Worm (Caenorhabditis elegans): Measurements from ENCODE around the gene cey-1.
A peak's percentile ranks its signal among the peaks of the same experiment; 100 is the strongest.

Gene cey-1

ce11 chrII:11042878-11043331 is 1.9 kb upstream of the cey-1 start (continued):
- TF ChIP-seq cebp-2 (GFP tag; IDR thresholded peaks at IDR 0.05) (no peak), B0336.3 (GFP tag; IDR thresholded peaks at IDR 0.05) (peak; percentile 82), ztf-28 (GFP tag; IDR thresholded peaks at IDR 0.05) (no peak), die-1 (tag; optimal IDR thresholded peaks at IDR 0.05) (no peak), fkh-3 (tag; optimal IDR thresholded peaks at IDR 0.05) (no peak), dpl-1 (GFP tag; optimal IDR thresholded peaks at IDR 0.05) (no peak), dpff-1 (tag; optimal IDR thresholded peaks at IDR 0.05) (no peak), ceh-40 (GFP tag; IDR thresholded peaks at IDR 0.05) (no peak), ztf-22 (GFP tag; optimal IDR thresholded peaks at IDR 0.05) (peak; percentile 11), atf-7 (tag; optimal IDR thresholded peaks at IDR 0.05) (peak; percentile 4), tbp1 (GFP tag; optimal IDR thresholded peaks at IDR 0.05) (peak; percentile 52), repo-1 (tag; optimal IDR thresholded peaks at IDR 0.05) (no peak), unc-62 (GFP tag; optimal IDR thresholded peaks at IDR 0.05) (no peak), athp-1 (tag; optimal IDR thresholded peaks at IDR 0.05) (peak; percentile 14), K11D2.4 (GFP tag; IDR thresholded peaks at IDR 0.05) (0 out of 2 replicates have a peak, but pooled peaks have one; percentile 40), lin-35 (GFP tag; optimal IDR thresholded peaks at IDR 0.05) (peak in 1 of 3 experiments; percentile 7), ztf-26 (tag; optimal IDR thresholded peaks at IDR 0.05) (peak; percentile 22), snpc-1.1 (tag; optimal IDR thresholded peaks at IDR 0.05; ENCODE audit: insufficient read depth) (no peak), mes-4 (tag; optimal IDR thresholded peaks at IDR 0.05) (no peak), Y56A3A.18 (GFP tag; IDR thresholded peaks at IDR 0.05) (peak; percentile 65; the same call in 1 of the 2 replicates), dox-1 (GFP tag; IDR thresholded peaks at IDR 0.05) (peak; percentile 70), Y95B8A.8 (GFP tag; IDR thresholded peaks at IDR 0.05) (no peak), ama-1 (optimal IDR thresholded peaks at IDR 0.05) (no peak), ama-1 (GFP tag; optimal IDR thresholded peaks at IDR 0.05) (peak; percentile 13 to 67), hsf-1 (GFP tag; IDR thresholded peaks at IDR 0.05) (no peak), ZK185.1 (tag; optimal IDR thresholded peaks at IDR 0.05; ENCODE audit: poor library complexity, severe bottlenecking) (peak; percentile 22), madf-6 (GFP tag; IDR thresholded peaks at IDR 0.05) (0 out of 2 replicates have a peak, but pooled peaks have one; percentile 37), attf-5 (GFP tag; optimal IDR thresholded peaks at IDR 0.05) (peak; percentile 85), egl-44 (GFP tag; IDR thresholded peaks at IDR 0.05) (0 out of 2 replicates have a peak, but pooled peaks have one; percentile 60), let-607 (tag; optimal IDR thresholded peaks at IDR 0.05) (peak; percentile 9 to 14), tbx-9 (tag; optimal IDR thresholded peaks at IDR 0.05; ENCODE audit: borderline replicate concordance) (no peak), ceh-27 (GFP tag; optimal IDR thresholded peaks at IDR 0.05) (peak; percentile 66), egrh-3 (GFP tag; IDR thresholded peaks at IDR 0.05) (peak; percentile 72), lin-40 (tag; optimal IDR thresholded peaks at IDR 0.05) (peak; percentile 52), F10E7.11 (tag; optimal IDR thresholded peaks at IDR 0.05) (no peak), ekl-4 (GFP tag; IDR thresholded peaks at IDR 0.05) (0 out of 2 replicates have a peak, but pooled peaks have one; percentile 32)

DNA sequence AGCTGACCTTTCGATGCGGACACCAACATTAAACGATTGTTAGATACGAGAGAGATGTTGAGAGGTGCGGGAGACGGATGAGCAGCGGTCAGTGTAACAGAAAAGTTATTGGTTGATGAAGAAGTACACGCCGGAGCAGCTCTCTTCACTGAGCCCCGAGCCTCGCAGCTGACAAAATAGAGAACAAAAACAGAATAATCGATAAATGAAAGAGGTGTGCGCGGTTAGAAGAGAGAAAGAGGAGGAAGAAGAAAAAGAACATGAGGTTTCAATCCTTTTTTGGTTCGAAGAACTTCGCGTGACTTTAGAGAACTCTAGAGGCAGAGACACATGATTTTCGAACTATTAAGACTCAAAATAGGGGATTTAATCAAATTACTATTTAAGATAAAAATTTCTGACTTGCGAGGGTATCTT is 848 bp upstream of the cey-1 start:
- TF ChIP-seq B0035.1 (tag; optimal IDR thresholded peaks at IDR 0.05) (no peak), F22D6.2 (tag; optimal IDR thresholded peaks at IDR 0.05) (no peak), athp-1 (tag; optimal IDR thresholded peaks at IDR 0.05) (no peak), ztf-28 (GFP tag; IDR thresholded peaks at IDR 0.05) (no peak), snpc-3.4 (tag; optimal IDR thresholded peaks at IDR 0.05) (no peak), lin-26 (GFP tag; IDR thresholded peaks at IDR 0.05) (0 out of 2 replicates have a peak, but pooled peaks have one; percentile 24), pha-4 (tag; optimal IDR thresholded peaks at IDR 0.05) (no peak), Y67H2A.10 (GFP tag; conservative IDR thresholded peaks at IDR 0.05) (no peak), rec-8 (tag; optimal IDR thresholded peaks at IDR 0.05) (no peak), mel-28 (tag; optimal IDR thresholded peaks at IDR 0.05; ENCODE audit: borderline replicate concordance) (no peak), egl-18 (GFP tag; IDR thresholded peaks at IDR 0.05) (no peak), F37B4.10 (GFP tag; IDR thresholded peaks at IDR 0.05) (no peak), him-1 (tag; optimal IDR thresholded peaks at IDR 0.05) (no peak), zfh-2 (GFP tag; conservative IDR thresholded peaks at IDR 0.05) (peak; percentile 31; the same call in 1 of the 2 replicates), F52B5.7 (tag; optimal IDR thresholded peaks at IDR 0.05) (no peak), ztf-6 (GFP tag; IDR thresholded peaks at IDR 0.05) (no peak)
